Worm (Caenorhabditis elegans): ENCODE results near the gene acd-3.

The acd-3 gene

DNA sequence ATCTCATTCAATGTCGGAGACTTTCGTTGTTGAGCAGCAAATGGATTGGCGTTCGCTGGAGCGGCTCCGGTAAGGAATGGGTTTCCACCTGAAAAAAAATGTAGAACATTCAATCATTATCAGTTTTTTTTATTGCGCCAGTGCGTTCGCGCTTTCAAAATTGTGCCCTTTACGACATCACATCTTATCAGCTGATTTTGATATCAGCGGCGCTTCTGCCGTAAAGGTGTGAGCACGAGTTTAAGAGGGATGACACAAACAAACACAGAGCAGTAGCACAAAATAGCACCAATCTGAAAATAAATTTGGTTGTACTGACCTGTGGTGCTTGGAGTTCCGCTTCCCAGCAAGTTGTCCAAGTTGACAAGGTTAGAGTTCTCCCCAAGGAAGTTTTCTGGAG, 32.4 kb upstream of the acd-3 start (continued):
- no peak for TF ChIP-seq unc-130 (GFP tag; optimal IDR thresholded peaks at IDR 0.05)
- peak; percentile 60 for TF ChIP-seq nhr-77 (tag; optimal IDR thresholded peaks at IDR 0.05)
- no peak for TF ChIP-seq mxl-3 (GFP tag; optimal IDR thresholded peaks at IDR 0.05)
- peak; percentile 6 for TF ChIP-seq mep-1 (tag; optimal IDR thresholded peaks at IDR 0.05)
- no peak for TF ChIP-seq ceh-28 (tag; optimal IDR thresholded peaks at IDR 0.05)
- no peak for TF ChIP-seq nhr-111 (GFP tag; optimal IDR thresholded peaks at IDR 0.05)
- no peak for TF ChIP-seq daf-16 (GFP tag; optimal IDR thresholded peaks at IDR 0.05)
- peak; percentile 81 for TF ChIP-seq daf-16 (tag; optimal IDR thresholded peaks at IDR 0.05)
- peak; percentile 73 for TF ChIP-seq hlh-30 (tag; optimal IDR thresholded peaks at IDR 0.05; ENCODE audit: insufficient read depth)
- TF ChIP-seq arid-1 (GFP tag; conservative IDR thresholded peaks at IDR 0.05), result no peak
- no peak for TF ChIP-seq sdz-12 (GFP tag; optimal IDR thresholded peaks at IDR 0.05)
- TF ChIP-seq F49E8.2 (tag; optimal IDR thresholded peaks at IDR 0.05; ENCODE audit: borderline replicate concordance), result no peak
- TF ChIP-seq hlh-11 (tag; optimal IDR thresholded peaks at IDR 0.05), result peak; percentile 81
- peak; percentile 51; the same call in 1 of the 2 replicates for TF ChIP-seq lin-1 (GFP tag; IDR thresholded peaks at IDR 0.05)
- TF ChIP-seq nhr-76 (tag; optimal IDR thresholded peaks at IDR 0.05), result no peak
- no peak for TF ChIP-seq lin-39 (tag; optimal IDR thresholded peaks at IDR 0.05)
- TF ChIP-seq ama-1 (optimal IDR thresholded peaks at IDR 0.05), result peak; percentile 19
- TF ChIP-seq tra-1 (GFP tag; IDR thresholded peaks at IDR 0.05), result 0 out of 2 replicates have a peak, but pooled peaks have one; percentile 64
- TF ChIP-seq spr-3 (GFP tag; optimal IDR thresholded peaks at IDR 0.05), result no peak
- TF ChIP-seq ztf-11 (tag; optimal IDR thresholded peaks at IDR 0.05), result no peak
- TF ChIP-seq nhr-11 (tag; optimal IDR thresholded peaks at IDR 0.05), result no peak
- TF ChIP-seq nhr-28 (tag; optimal IDR thresholded peaks at IDR 0.05), result peak; percentile 83
- TF ChIP-seq T26A8.4 (GFP tag; IDR thresholded peaks at IDR 0.05), result no peak
- no peak for TF ChIP-seq Y75B8A.6 (GFP tag; IDR thresholded peaks at IDR 0.05)
- TF ChIP-seq dpl-1 (GFP tag; optimal IDR thresholded peaks at IDR 0.05), result no peak
- TF ChIP-seq nhr-6 (tag; optimal IDR thresholded peaks at IDR 0.05), result no peak

DNA sequence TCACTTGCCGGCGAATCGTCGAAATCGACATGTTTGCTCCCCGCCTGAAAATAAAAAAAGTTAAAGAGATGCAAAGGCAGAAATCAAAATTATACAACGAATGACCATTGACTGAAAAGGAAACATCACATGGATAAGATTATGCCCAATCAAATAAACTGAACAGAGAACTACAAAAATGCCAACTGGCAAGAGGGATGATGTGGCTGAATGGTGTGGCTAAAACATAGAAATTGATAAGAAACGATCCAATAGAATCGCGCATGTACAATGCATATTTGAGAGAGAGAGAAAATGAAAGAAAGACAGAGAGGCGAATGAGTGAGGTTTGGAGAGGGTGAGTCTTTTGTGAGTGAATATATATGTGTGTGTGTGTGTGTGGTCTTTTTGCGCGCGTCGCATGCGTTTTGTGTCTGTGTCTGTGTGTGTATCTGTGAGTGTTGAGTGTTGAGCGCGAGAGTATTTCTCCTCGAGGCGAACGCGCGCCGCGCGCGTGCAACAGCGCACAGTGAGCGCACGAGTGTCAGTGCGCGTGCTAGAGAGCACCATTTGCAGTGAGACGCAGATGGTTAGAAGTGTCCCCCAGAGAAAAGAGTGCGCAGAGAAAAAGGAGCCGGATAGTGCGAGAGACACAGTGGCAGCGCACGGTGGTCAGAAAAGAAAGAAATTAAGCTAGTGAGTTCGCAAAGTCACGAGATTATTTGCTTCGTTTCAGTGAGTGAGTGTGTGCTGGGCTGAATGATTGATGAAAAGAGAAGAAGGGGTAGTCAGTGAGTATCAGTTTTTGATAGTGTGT, 30.4 kb upstream of the acd-3 start, which contains the start of gene epn-1:
epn-1 (minus strand) TSS at position 51 of the 796 bp plus-strand sequence.
- TF ChIP-seq lin-29 (GFP tag; IDR thresholded peaks at IDR 0.05) (peak; percentile 76), ceh-28 (tag; optimal IDR thresholded peaks at IDR 0.05) (peak; percentile 39), egl-43 (GFP tag; IDR thresholded peaks at IDR 0.05) (peak; percentile 94), nhr-111 (GFP tag; optimal IDR thresholded peaks at IDR 0.05) (peak; percentile 48), php-3 (GFP tag; IDR thresholded peaks at IDR 0.05) (peak; percentile 92), zag-1 (tag; optimal IDR thresholded peaks at IDR 0.05) (peak; percentile 72), nhr-6 (tag; optimal IDR thresholded peaks at IDR 0.05) (peak; percentile 94), zfp-2 (tag; optimal IDR thresholded peaks at IDR 0.05) (peak; percentile 66), saeg-2 (GFP tag; IDR thresholded peaks at IDR 0.05) (peak; percentile 95), jun-1 (tag; optimal IDR thresholded peaks at IDR 0.05) (peak; percentile 93), cey-2 (tag; optimal IDR thresholded peaks at IDR 0.05; ENCODE audit: borderline replicate concordance, insufficient read depth) (no peak), duxl-1 (tag; optimal IDR thresholded peaks at IDR 0.05; ENCODE audit: poor library complexity) (peak; percentile 71), ctbp-1 (GFP tag; IDR thresholded peaks at IDR 0.05) (peak; percentile 96), attf-4 (tag; optimal IDR thresholded peaks at IDR 0.05) (no peak), lin-13 (GFP tag; optimal IDR thresholded peaks at IDR 0.05) (peak; percentile 89), F49E8.2 (tag; optimal IDR thresholded peaks at IDR 0.05; ENCODE audit: borderline replicate concordance) (no peak), egl-27 (tag; optimal IDR thresholded peaks at IDR 0.05) (no peak), nhr-10 (tag; optimal IDR thresholded peaks at IDR 0.05) (peak; percentile 96), T26A8.4 (GFP tag; IDR thresholded peaks at IDR 0.05) (peak; percentile 94), R02D3.7 (tag; optimal IDR thresholded peaks at IDR 0.05) (no peak), zip-11 (GFP tag; IDR thresholded peaks at IDR 0.05) (no peak), hif-1 (tag; optimal IDR thresholded peaks at IDR 0.05) (peak; percentile 83 to 97), ztf-7 (tag; optimal IDR thresholded peaks at IDR 0.05) (peak; percentile 59), nhr-42 (GFP tag; IDR thresholded peaks at IDR 0.05) (peak; percentile 95), gei-8 (GFP tag; optimal IDR thresholded peaks at IDR 0.05) (peak; percentile 99), rbr-2 (tag; optimal IDR thresholded peaks at IDR 0.05) (peak; percentile 97), mes-2 (tag; optimal IDR thresholded peaks at IDR 0.05; ENCODE audit: poor library complexity, severe bottlenecking) (peak; percentile 80), lim-7 (GFP tag; IDR thresholded peaks at IDR 0.05) (peak; percentile 65), skn-1 (tag; optimal IDR thresholded peaks at IDR 0.05) (no peak)

All from whole organism, L4 larva.